Worm (Caenorhabditis elegans) whole organism, young adult: ENCODE results near the gene dcap-2.
A peak's percentile ranks its signal among the peaks of the same experiment; 100 is the strongest.

ENCODE experiments used
- B0019.2 ChIP-seq: fragments of 200-800 bp; sonication (Bioruptor generic); conservative IDR thresholded peaks from 2 replicates; pipeline ENCODE4 v1.3.6; 2022; ENCODE audit warnings: missing genetic modification reagents, missing genetic modification characterization, missing compliant biosample characterization
- B0336.3 ChIP-seq: fragments of 200-800 bp; sonication (Bioruptor generic); IDR thresholded peaks from 2 replicates; pipeline ENCODE4 v1.3.6; 2022; ENCODE audit warnings: missing genetic modification characterization, missing compliant biosample characterization
- C17E4.6 ChIP-seq: fragments of 200-800 bp; sonication (Bioruptor generic); IDR thresholded peaks from 2 replicates; pipeline ENCODE4 v1.3.6; 2022; ENCODE audit warnings: missing genetic modification reagents, missing genetic modification characterization, missing compliant biosample characterization
- F22D6.2 ChIP-seq: sonication (generic microtip); optimal IDR thresholded peaks from 2 replicates; lab custom pipeline; 2016; ENCODE audit warnings: mild to moderate bottlenecking, missing genetic modification characterization, missing compliant biosample characterization
- F49E8.2 ChIP-seq: sonication (generic microtip); optimal IDR thresholded peaks from 3 replicates; lab custom pipeline; 2017; ENCODE audit warnings: missing genetic modification characterization, mild to moderate bottlenecking, missing compliant biosample characterization, antibody characterized with exemption, moderate library complexity; ENCODE audit not compliant: insufficient read depth
- Y53G8AR.9 ChIP-seq: fragments of 200-800 bp; sonication (Bioruptor generic); conservative IDR thresholded peaks from 2 replicates; pipeline ENCODE4 v1.3.6; 2022; ENCODE audit warnings: missing genetic modification reagents, missing genetic modification characterization, missing compliant biosample characterization
- Y67H2A.10 ChIP-seq: fragments of 200-800 bp; sonication (Bioruptor generic); conservative IDR thresholded peaks from 2 replicates; pipeline ENCODE4 v1.3.6; 2022; ENCODE audit warnings: missing genetic modification reagents, missing genetic modification characterization, missing compliant biosample characterization
- Y79H2A.3 ChIP-seq: fragments of 200-800 bp; sonication (Bioruptor generic); conservative IDR thresholded peaks from 2 replicates; pipeline ENCODE4 v1.3.6; 2022; ENCODE audit warnings: missing genetic modification reagents, missing genetic modification characterization, missing compliant biosample characterization
- akir-1 ChIP-seq: fragments of 200-800 bp; sonication (Bioruptor generic); optimal IDR thresholded peaks from 2 replicates; lab custom pipeline; 2018; ENCODE audit warnings: mild to moderate bottlenecking, missing genetic modification characterization, moderate library complexity, missing compliant biosample characterization
- atf-7 ChIP-seq: sonication (generic microtip); optimal IDR thresholded peaks from 2 replicates; lab custom pipeline; 2017; ENCODE audit warnings: mild to moderate bottlenecking, missing genetic modification characterization, missing compliant biosample characterization
- athp-1 ChIP-seq: sonication (generic microtip); optimal IDR thresholded peaks from 2 replicates; lab custom pipeline; 2017; ENCODE audit warnings: mild to moderate bottlenecking, missing genetic modification characterization, missing compliant biosample characterization
- attf-3 ChIP-seq: fragments of 200-800 bp; sonication (Bioruptor generic); conservative IDR thresholded peaks from 2 replicates; pipeline ENCODE4 v1.3.6; 2022; ENCODE audit warnings: missing genetic modification reagents, missing genetic modification characterization, missing compliant biosample characterization
- attf-5 ChIP-seq: fragments of 200-800 bp; sonication (Bioruptor generic); optimal IDR thresholded peaks from 2 replicates; lab custom pipeline; 2018; ENCODE audit warnings: mild to moderate bottlenecking, missing genetic modification characterization, missing compliant biosample characterization
- cebp-2 ChIP-seq: fragments of 200-800 bp; sonication (Bioruptor generic); IDR thresholded peaks from 2 replicates; pipeline ENCODE4 v1.3.6; 2022; ENCODE audit warnings: missing genetic modification characterization, missing compliant biosample characterization
- ceh-100 ChIP-seq: fragments of 200-800 bp; sonication (Bioruptor generic); IDR thresholded peaks from 2 replicates; pipeline ENCODE4 v1.3.6; 2022; ENCODE audit warnings: missing genetic modification reagents, missing genetic modification characterization, missing compliant biosample characterization
- die-1 ChIP-seq: sonication (generic microtip); optimal IDR thresholded peaks from 2 replicates; lab custom pipeline; 2016; ENCODE audit warnings: missing genotype, mild to moderate bottlenecking, missing genetic modification characterization, missing compliant biosample characterization
- efl-1 ChIP-seq: fragments of 150-350 bp; optimal IDR thresholded peaks from 2 replicates; lab custom pipeline; 2014; ENCODE audit warnings: missing biosample characterization, missing genetic modification reagents, missing genetic modification characterization
- ekl-4 ChIP-seq: fragments of 200-800 bp; sonication (Bioruptor generic); IDR thresholded peaks from 2 replicates; pipeline ENCODE4 v1.3.6; 2022; ENCODE audit warnings: missing genetic modification reagents, missing genetic modification characterization, missing compliant biosample characterization
- hlh-12 ChIP-seq: sonication (generic microtip); optimal IDR thresholded peaks from 2 replicates; lab custom pipeline; 2016; ENCODE audit warnings: missing genetic modification characterization, missing compliant biosample characterization
- hmg-20 ChIP-seq: fragments of 200-800 bp; sonication (Bioruptor generic); IDR thresholded peaks from 2 replicates; pipeline ENCODE4 v1.3.6; 2022; ENCODE audit warnings: missing genetic modification reagents, missing genetic modification characterization, missing compliant biosample characterization
- hrde-1 ChIP-seq: sonication (generic microtip); optimal IDR thresholded peaks from 2 replicates; lab custom pipeline; 2016; ENCODE audit warnings: missing genetic modification characterization, mild to moderate bottlenecking, missing compliant biosample characterization, moderate library complexity, missing genotype, missing genetic modification reagents, borderline replicate concordance
- hsf-1 ChIP-seq: fragments of 200-800 bp; sonication (Bioruptor generic); IDR thresholded peaks from 2 replicates; pipeline ENCODE4 v1.3.6; 2022; ENCODE audit warnings: missing genetic modification reagents, missing genetic modification characterization, missing compliant biosample characterization
- let-607 ChIP-seq, 2 experiments: fragments of 200-800 bp in 1 of 2; sonication (Bioruptor generic) in 1 of 2; sonication (generic microtip) in 1 of 2; optimal IDR thresholded peaks; 2 replicates each; lab custom pipeline; 2016 to 2018; ENCODE audit warnings: mild to moderate bottlenecking in 2 of 2, missing compliant biosample characterization in 2 of 2, missing genetic modification characterization in 2 of 2, moderate library complexity in 2 of 2, missing genotype in 1 of 2
- lin-40 ChIP-seq: sonication (generic microtip); optimal IDR thresholded peaks from 2 replicates; lab custom pipeline; 2016; ENCODE audit warnings: missing genetic modification characterization, mild to moderate bottlenecking, missing compliant biosample characterization, missing genotype, missing genetic modification reagents
- lir-1 ChIP-seq: fragments of 200-800 bp; sonication (Bioruptor generic); conservative IDR thresholded peaks from 2 replicates; pipeline ENCODE4 v1.3.6; 2022; ENCODE audit warnings: missing genetic modification reagents, missing genetic modification characterization, missing compliant biosample characterization
- madf-3 ChIP-seq: fragments of 200-800 bp; sonication (Bioruptor generic); IDR thresholded peaks from 2 replicates; pipeline ENCODE4 v1.3.6; 2022; ENCODE audit warnings: missing genetic modification reagents, missing genetic modification characterization, missing compliant biosample characterization
- nfyb-1 ChIP-seq: fragments of 200-800 bp; sonication (Bioruptor generic); IDR thresholded peaks from 2 replicates; pipeline ENCODE4 v1.3.6; 2022; ENCODE audit warnings: missing genetic modification reagents, missing genetic modification characterization, missing compliant biosample characterization
- nhr-179 ChIP-seq: sonication (generic microtip); optimal IDR thresholded peaks from 2 replicates; lab custom pipeline; 2016; ENCODE audit warnings: mild to moderate bottlenecking, missing genetic modification characterization, missing compliant biosample characterization
- nhr-27 ChIP-seq: fragments of 200-800 bp; sonication (Bioruptor generic); optimal IDR thresholded peaks from 2 replicates; lab custom pipeline; 2018; ENCODE audit warnings: mild to moderate bottlenecking, missing genetic modification characterization, moderate library complexity, missing compliant biosample characterization
- nhr-80 ChIP-seq: sonication (generic microtip); optimal IDR thresholded peaks from 2 replicates; lab custom pipeline; 2016; ENCODE audit warnings: missing genetic modification characterization, missing compliant biosample characterization
- nhr-90 ChIP-seq: sonication (generic microtip); optimal IDR thresholded peaks from 2 replicates; lab custom pipeline; 2016; ENCODE audit warnings: missing genotype, mild to moderate bottlenecking, missing genetic modification characterization, missing compliant biosample characterization
- pbrm-1 ChIP-seq: fragments of 200-800 bp; sonication (Bioruptor generic); IDR thresholded peaks from 2 replicates; pipeline ENCODE4 v1.3.6; 2022; ENCODE audit warnings: missing genetic modification reagents, missing genetic modification characterization, missing compliant biosample characterization
- pha-4 ChIP-seq: fragments of 150-350 bp; sonication (generic microtip); optimal IDR thresholded peaks from 2 replicates; lab custom pipeline; 2014; ENCODE audit warnings: missing biosample characterization, missing genetic modification reagents, missing genetic modification characterization
- rec-8 ChIP-seq, 2 experiments: sonication (generic microtip); optimal IDR thresholded peaks; 2 replicates each; lab custom pipeline; 2016; ENCODE audit warnings: mild to moderate bottlenecking in 2 of 2, missing genetic modification characterization in 2 of 2, missing genetic modification reagents in 2 of 2, missing genotype in 2 of 2, missing biosample characterization in 1 of 2, missing compliant biosample characterization in 1 of 2, moderate library complexity in 1 of 2
- rpc-1 ChIP-seq, 2 experiments: fragments of 150-350 bp in 1 of 2; sonication (generic microtip) in 1 of 2; optimal IDR thresholded peaks; 2 replicates each; lab custom pipeline; 2014 to 2018; ENCODE audit warnings: missing biosample characterization in 1 of 2, missing genetic modification characterization in 1 of 2, missing genetic modification reagents in 1 of 2, missing genotype in 1 of 2
- sea-2 ChIP-seq: fragments of 200-800 bp; sonication (Bioruptor generic); IDR thresholded peaks from 2 replicates; pipeline ENCODE4 v1.3.6; 2022; ENCODE audit warnings: missing genetic modification characterization, missing compliant biosample characterization
- snpc-1.1 ChIP-seq: sonication (generic microtip); optimal IDR thresholded peaks from 2 replicates; lab custom pipeline; 2017; ENCODE audit warnings: missing genetic modification characterization, mild to moderate bottlenecking, missing compliant biosample characterization, antibody characterized with exemption, moderate library complexity, missing genotype, missing genetic modification reagents; ENCODE audit not compliant: insufficient read depth
- snpc-3.4 ChIP-seq: sonication (generic microtip); optimal IDR thresholded peaks from 2 replicates; lab custom pipeline; 2017; ENCODE audit warnings: missing genetic modification characterization, mild to moderate bottlenecking, missing compliant biosample characterization, antibody characterized with exemption, moderate library complexity, missing genotype, missing genetic modification reagents
- somi-1 ChIP-seq: fragments of 200-800 bp; sonication (Bioruptor generic); optimal IDR thresholded peaks from 2 replicates; lab custom pipeline; 2018; ENCODE audit warnings: mild to moderate bottlenecking, missing genetic modification characterization, missing compliant biosample characterization
- sptf-2 ChIP-seq: fragments of 200-800 bp; sonication (Bioruptor generic); optimal IDR thresholded peaks from 2 replicates; lab custom pipeline; 2018; ENCODE audit warnings: mild to moderate bottlenecking, missing genetic modification characterization, missing compliant biosample characterization
- tbx-9 ChIP-seq: sonication (generic microtip); optimal IDR thresholded peaks from 2 replicates; lab custom pipeline; 2016; ENCODE audit warnings: borderline replicate concordance, missing genetic modification characterization, inconsistent platforms, missing compliant biosample characterization
- unc-130 ChIP-seq: sonication (generic microtip); optimal IDR thresholded peaks from 2 replicates; lab custom pipeline; 2016; ENCODE audit warnings: missing genetic modification reagents, missing genetic modification characterization, missing compliant biosample characterization
- xnd-1 ChIP-seq: sonication (generic microtip); optimal IDR thresholded peaks from 2 replicates; lab custom pipeline; 2016; ENCODE audit warnings: missing genotype, missing genetic modification reagents, missing genetic modification characterization, missing compliant biosample characterization
- zfh-2 ChIP-seq: fragments of 200-800 bp; sonication (Bioruptor generic); conservative IDR thresholded peaks from 2 replicates; pipeline ENCODE4 v1.3.6; 2022; ENCODE audit warnings: missing genetic modification reagents, missing genetic modification characterization, missing compliant biosample characterization
- ztf-25 ChIP-seq: fragments of 200-800 bp; sonication (Bioruptor generic); IDR thresholded peaks from 2 replicates; pipeline ENCODE4 v1.3.6; 2022; ENCODE audit warnings: missing genetic modification reagents, missing genetic modification characterization, missing compliant biosample characterization
- ztf-26 ChIP-seq: sonication (generic microtip); optimal IDR thresholded peaks from 2 replicates; lab custom pipeline; 2017; ENCODE audit warnings: missing genetic modification characterization, missing compliant biosample characterization
- ztf-3 ChIP-seq: fragments of 200-800 bp; sonication (Bioruptor generic); optimal IDR thresholded peaks from 2 replicates; lab custom pipeline; 2018; ENCODE audit warnings: mild to moderate bottlenecking, missing genetic modification characterization, missing compliant biosample characterization

The dcap-2 gene

DNA sequence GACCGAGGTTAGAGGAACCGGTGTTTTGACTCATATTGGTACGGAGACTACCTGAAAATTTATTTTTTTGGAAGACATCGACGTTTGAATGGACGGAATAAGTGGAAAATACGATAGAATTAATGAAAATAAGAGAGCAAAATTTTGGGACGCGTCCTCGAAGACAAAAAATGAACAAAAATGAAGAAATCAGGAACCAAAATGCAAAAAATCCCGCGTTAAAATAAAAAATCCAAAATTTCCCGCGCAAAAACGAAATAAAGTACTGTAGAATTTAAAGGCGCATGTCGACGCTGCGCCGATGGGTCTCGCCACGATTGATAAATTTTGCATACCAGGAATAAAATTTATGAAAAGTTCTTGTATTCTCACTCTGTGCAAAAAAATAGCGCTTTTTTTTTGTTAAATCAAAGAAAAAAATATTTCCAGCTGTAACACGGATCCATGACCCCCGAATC, 9.5 kb downstream of the dcap-2 start, which contains the start of gene puf-3 (continued):
- TF ChIP-seq unc-130 (GFP tag; lab: Kevin White, UChicago) (peak; percentile 25), F22D6.2 (no peak), zfh-2 (no peak; the same call in 1 of the 2 replicates), B0336.3 (peak; percentile 76), nhr-90 (no peak), lin-40 (tag; lab: Kevin White, UChicago) (no peak), somi-1 (GFP tag; lab: Kevin White, UChicago) (no peak), Y67H2A.10 (GFP tag; lab: Robert Waterston, UW) (peak; percentile 55; the same call in 1 of the 2 replicates), nhr-179 (tag; lab: Kevin White, UChicago) (no peak), sea-2 (GFP tag; lab: Robert Waterston, UW) (no peak), athp-1 (tag; lab: Kevin White, UChicago) (peak; percentile 20), ztf-26 (tag; lab: Kevin White, UChicago) (no peak), nhr-80 (no peak), attf-5 (GFP tag; lab: Kevin White, UChicago) (no peak), snpc-3.4 (tag; lab: Kevin White, UChicago) (peak; percentile 74), pha-4 (tag; lab: Kevin White, UChicago) (no peak), B0019.2 (GFP tag; lab: Robert Waterston, UW) (peak; percentile 81), atf-7 (tag; lab: Kevin White, UChicago) (no peak), madf-3 (peak; percentile 85; the same call in 1 of the 2 replicates), Y79H2A.3 (GFP tag; lab: Robert Waterston, UW) (0 out of 2 replicates have a peak, but pooled peaks have one; percentile 54), Y53G8AR.9 (GFP tag; lab: Robert Waterston, UW) (peak; percentile 84), let-607 (tag; optimal IDR thresholded peaks at IDR 0.05; lab: Kevin White, UChicago) (no peak), rpc-1 (optimal IDR thresholded peaks at IDR 0.05; lab: Kevin White, UChicago) (no peak), rpc-1 (tag; optimal IDR thresholded peaks at IDR 0.05; lab: Kevin White, UChicago) (no peak), nhr-27 (no peak), lir-1 (GFP tag; lab: Robert Waterston, UW) (peak; percentile 18; the same call in 1 of the 2 replicates), nfyb-1 (GFP tag; lab: Robert Waterston, UW) (no peak), C17E4.6 (GFP tag; lab: Robert Waterston, UW) (no peak), akir-1 (no peak), hlh-12 (tag; lab: Kevin White, UChicago) (no peak), F49E8.2 (tag; lab: Kevin White, UChicago) (peak; percentile 77), rec-8 (tag; optimal IDR thresholded peaks at IDR 0.05; lab: Kevin White, UChicago) (no peak), die-1 (no peak), ztf-3 (GFP tag; lab: Kevin White, UChicago) (no peak), sptf-2 (GFP tag; lab: Kevin White, UChicago) (no peak)

DNA sequence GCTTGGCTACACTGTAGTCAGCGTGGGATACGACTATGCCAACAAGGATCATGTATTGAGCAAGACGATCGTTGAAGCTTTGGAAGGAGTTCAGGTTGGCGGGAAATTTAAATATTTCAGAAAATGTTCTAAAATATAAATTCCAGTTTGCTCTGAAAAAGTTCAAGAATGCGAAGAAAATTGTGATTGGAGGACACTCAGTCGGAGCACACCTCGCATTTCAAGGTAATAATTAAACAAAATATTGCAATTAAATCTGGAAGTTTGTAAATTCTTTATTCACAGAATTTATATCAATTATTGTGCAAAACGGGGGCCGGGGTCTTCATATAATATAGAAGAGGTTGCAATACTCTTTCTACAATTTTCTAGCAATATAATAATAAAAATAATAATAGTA, 11.6 kb downstream of the dcap-2 start:
- no peak for TF ChIP-seq tbx-9
- TF ChIP-seq attf-3 (GFP tag; lab: Robert Waterston, UW) = no peak
- TF ChIP-seq hrde-1 (tag; lab: Kevin White, UChicago) = peak; percentile 91
- no peak for TF ChIP-seq nhr-90
- no peak for TF ChIP-seq Y67H2A.10 (GFP tag; lab: Robert Waterston, UW)
- TF ChIP-seq ceh-100 = no peak
- no peak for TF ChIP-seq hmg-20 (GFP tag; lab: Robert Waterston, UW)
- TF ChIP-seq ekl-4 (GFP tag; lab: Robert Waterston, UW) = peak; percentile 61; the same call in 1 of the 2 replicates
- 0 out of 2 replicates have a peak, but pooled peaks have one; percentile 18 for TF ChIP-seq cebp-2 (GFP tag; lab: Robert Waterston, UW)
- peak; percentile 76 for TF ChIP-seq hsf-1 (GFP tag; lab: Robert Waterston, UW)
- peak; percentile 87 for TF ChIP-seq Y79H2A.3 (GFP tag; lab: Robert Waterston, UW)
- TF ChIP-seq snpc-1.1 (tag; lab: Kevin White, UChicago) = peak; percentile 47
- 0 out of 2 replicates have a peak, but pooled peaks have one; percentile 27 for TF ChIP-seq ztf-25 (GFP tag; lab: Robert Waterston, UW)
- peak; percentile 29; the same call in 1 of the 2 replicates for TF ChIP-seq pbrm-1
- peak; percentile 48 for TF ChIP-seq xnd-1 (tag; lab: Kevin White, UChicago)
- TF ChIP-seq athp-1 (tag; lab: Kevin White, UChicago) = peak; percentile 61
- peak; percentile 35 for TF ChIP-seq efl-1
